Worm (Caenorhabditis elegans): ENCODE measurements around the gene C49F5.3.

The C49F5.3 gene

ce11 chrX:11937343-11937935 is 46.0 kb downstream of the C49F5.3 start (continued):
- peak; percentile 87 for TF ChIP-seq vab-7 (GFP tag; IDR thresholded peaks at IDR 0.05)
- peak; percentile 31 to 75 for TF ChIP-seq ZK546.5 (tag; optimal IDR thresholded peaks at IDR 0.05)
- TF ChIP-seq hlh-11 (tag; optimal IDR thresholded peaks at IDR 0.05): peak; percentile 97
- no peak for TF ChIP-seq ama-1 (optimal IDR thresholded peaks at IDR 0.05)
- no peak for TF ChIP-seq daf-12 (tag; optimal IDR thresholded peaks at IDR 0.05)
- TF ChIP-seq zfp-3 (GFP tag; conservative IDR thresholded peaks at IDR 0.05): peak; percentile 94
- peak; percentile 86 for TF ChIP-seq lin-39 (tag; optimal IDR thresholded peaks at IDR 0.05)
- TF ChIP-seq set-16 (GFP tag; IDR thresholded peaks at IDR 0.05): no peak
- TF ChIP-seq egl-43 (GFP tag; IDR thresholded peaks at IDR 0.05): peak; percentile 98
- TF ChIP-seq fos-1 (tag; optimal IDR thresholded peaks at IDR 0.05): peak; percentile 85
- peak; percentile 68 for TF ChIP-seq nhr-41 (GFP tag; IDR thresholded peaks at IDR 0.05)
- peak; percentile 98 for TF ChIP-seq spr-3 (GFP tag; optimal IDR thresholded peaks at IDR 0.05)
- TF ChIP-seq nhr-77 (tag; optimal IDR thresholded peaks at IDR 0.05): peak; percentile 100
- peak; percentile 99 for TF ChIP-seq ceh-28 (tag; optimal IDR thresholded peaks at IDR 0.05)

ce11 chrX:11934933-11935332 is 48.5 kb downstream of the C49F5.3 start:
- TF ChIP-seq F26F4.8 (GFP tag; conservative IDR thresholded peaks at IDR 0.05): peak; percentile 52; the same call in 1 of the 2 replicates
- TF ChIP-seq lin-1 (GFP tag; IDR thresholded peaks at IDR 0.05): peak; percentile 59; the same call in 1 of the 2 replicates
- peak; percentile 59 for TF ChIP-seq F49E8.2 (tag; optimal IDR thresholded peaks at IDR 0.05; ENCODE audit: borderline replicate concordance)
- TF ChIP-seq unc-130 (GFP tag; optimal IDR thresholded peaks at IDR 0.05): peak; percentile 16
- TF ChIP-seq zip-11 (GFP tag; IDR thresholded peaks at IDR 0.05): no peak
- TF ChIP-seq daf-8 (GFP tag; IDR thresholded peaks at IDR 0.05): 0 out of 2 replicates have a peak, but pooled peaks have one; percentile 60
- no peak for TF ChIP-seq zag-1 (tag; optimal IDR thresholded peaks at IDR 0.05)
- TF ChIP-seq lir-3 (tag; optimal IDR thresholded peaks at IDR 0.05): peak; percentile 27
- no peak for TF ChIP-seq daf-19 (GFP tag; conservative IDR thresholded peaks at IDR 0.05)
- peak; percentile 78 for TF ChIP-seq duxl-1 (tag; optimal IDR thresholded peaks at IDR 0.05; ENCODE audit: poor library complexity)
- TF ChIP-seq zip-2 (tag; optimal IDR thresholded peaks at IDR 0.05): peak; percentile 49
- TF ChIP-seq nhr-102 (tag; optimal IDR thresholded peaks at IDR 0.05): peak; percentile 73
- TF ChIP-seq F44E2.7 (GFP tag; IDR thresholded peaks at IDR 0.05): peak; percentile 63; the same call in 1 of the 2 replicates
- TF ChIP-seq madf-9 (GFP tag; conservative IDR thresholded peaks at IDR 0.05): peak; percentile 79
- no peak for TF ChIP-seq ceh-82 (tag; optimal IDR thresholded peaks at IDR 0.05)
- TF ChIP-seq lin-15B (tag; optimal IDR thresholded peaks at IDR 0.05): no peak
- TF ChIP-seq lin-29 (GFP tag; IDR thresholded peaks at IDR 0.05): no peak
- peak; percentile 43 for TF ChIP-seq dve-1 (tag; optimal IDR thresholded peaks at IDR 0.05; ENCODE audit: insufficient read depth)
- TF ChIP-seq tag-97 (GFP tag; IDR thresholded peaks at IDR 0.05): no peak
- peak; percentile 7 for TF ChIP-seq jun-1 (tag; optimal IDR thresholded peaks at IDR 0.05)
- TF ChIP-seq snpc-1.2 (GFP tag; IDR thresholded peaks at IDR 0.05): peak; percentile 87
- 0 out of 2 replicates have a peak, but pooled peaks have one; percentile 16 for TF ChIP-seq ceh-44 (GFP tag; IDR thresholded peaks at IDR 0.05)
- TF ChIP-seq zfp-3 (GFP tag; conservative IDR thresholded peaks at IDR 0.05): no peak
- peak; percentile 40 for TF ChIP-seq zfp-2 (tag; optimal IDR thresholded peaks at IDR 0.05)
- peak; percentile 66 to 71; a peak in 2 of 4 replicates for TF ChIP-seq madf-5 (GFP tag; IDR thresholded peaks at IDR 0.05)
- TF ChIP-seq attf-4 (tag; optimal IDR thresholded peaks at IDR 0.05): no peak
- TF ChIP-seq ztf-11 (tag; optimal IDR thresholded peaks at IDR 0.05): no peak
- TF ChIP-seq lin-38 (GFP tag; IDR thresholded peaks at IDR 0.05): peak; percentile 71
- TF ChIP-seq arid-1 (GFP tag; conservative IDR thresholded peaks at IDR 0.05): peak; percentile 54; the same call in 1 of the 2 replicates
- TF ChIP-seq daf-12 (tag; optimal IDR thresholded peaks at IDR 0.05): no peak
- TF ChIP-seq hif-1 (tag; optimal IDR thresholded peaks at IDR 0.05): peak in 1 of 2 experiments; percentile 2
- TF ChIP-seq nhr-77 (tag; optimal IDR thresholded peaks at IDR 0.05): peak; percentile 58
- no peak for TF ChIP-seq mxl-2 (GFP tag; conservative IDR thresholded peaks at IDR 0.05)
- TF ChIP-seq ztf-7 (tag; optimal IDR thresholded peaks at IDR 0.05): peak; percentile 31
- no peak for TF ChIP-seq fkh-10 (GFP tag; optimal IDR thresholded peaks at IDR 0.05)
- TF ChIP-seq hlh-30 (tag; optimal IDR thresholded peaks at IDR 0.05; ENCODE audit: insufficient read depth): peak; percentile 46
- peak; percentile 89 for TF ChIP-seq vab-7 (GFP tag; IDR thresholded peaks at IDR 0.05)
- no peak for TF ChIP-seq ama-1 (optimal IDR thresholded peaks at IDR 0.05)
- TF ChIP-seq unc-62 (GFP tag; optimal IDR thresholded peaks at IDR 0.05 in 1 of 2): no peak
- no peak for TF ChIP-seq unc-62 (tag; optimal IDR thresholded peaks at IDR 0.05)
